In genomic region chrX:18515988-18516541, dm6 we compare ENCODE assay signal across 3 fruit fly cellular contexts.
TF ChIP-seq lines count a peak whose summit lies in the region.

No protein-coding gene starts in this region.

TF ChIP-seq in whole organism, adult, 20 proteins besides CTCF, POLR2A, EP300 and RAD21 (continued from another document):
- no peak for TF ChIP-seq Crg-1 (GFP tag; optimal IDR thresholded peaks at IDR 0.05; lab: Kevin White, UChicago)

TF ChIP-seq in whole organism, embryonic, 481 proteins besides CTCF, POLR2A, EP300 and RAD21 (continued from another document and continues in another):
- no peak for TF ChIP-seq B-H2 (GFP tag; optimal IDR thresholded peaks at IDR 0.05; lab: Kevin White, UChicago)
- TF ChIP-seq lilli (GFP tag; optimal IDR thresholded peaks at IDR 0.05; lab: Kevin White, UChicago) = no peak
- TF ChIP-seq CG42726 (GFP tag; IDR thresholded peaks at IDR 0.05; lab: Robert Waterston, UW; ENCODE audit: partially characterized antibody) = no peak
- TF ChIP-seq sima (GFP tag; optimal IDR thresholded peaks at IDR 0.05; lab: Kevin White, UChicago) = no peak
- no peak for TF ChIP-seq org-1 (GFP tag; optimal IDR thresholded peaks at IDR 0.05; lab: Kevin White, UChicago)
- no peak for TF ChIP-seq sqz (GFP tag; optimal IDR thresholded peaks at IDR 0.05; lab: Kevin White, UChicago)
- TF ChIP-seq CG4707 (GFP tag; optimal IDR thresholded peaks at IDR 0.05; lab: Kevin White, UChicago) = no peak
- TF ChIP-seq Fer3 (tag; optimal IDR thresholded peaks at IDR 0.05; lab: Kevin White, UChicago) = no peak
- no peak for TF ChIP-seq CG18476 (GFP tag; optimal IDR thresholded peaks at IDR 0.05; lab: Kevin White, UChicago)
- TF ChIP-seq Adf1 (GFP tag; IDR thresholded peaks at IDR 0.05; lab: Robert Waterston, UW) = no peak
- TF ChIP-seq ems (GFP tag; optimal IDR thresholded peaks at IDR 0.05; lab: Kevin White, UChicago) = no peak
- no peak for TF ChIP-seq CG3281 (GFP tag; optimal IDR thresholded peaks at IDR 0.05; lab: Kevin White, UChicago)
- TF ChIP-seq jigr1 (GFP tag; IDR thresholded peaks at IDR 0.05; lab: Robert Waterston, UW) = no peak
- no peak for TF ChIP-seq bbx (GFP tag; IDR thresholded peaks at IDR 0.05; lab: Robert Waterston, UW; ENCODE audit: partially characterized antibody)
- peak; percentile 24 for TF ChIP-seq kay (GFP tag; optimal IDR thresholded peaks at IDR 0.05; lab: Kevin White, UChicago)
- no peak for TF ChIP-seq CG2202 (tag; optimal IDR thresholded peaks at IDR 0.05; lab: Kevin White, UChicago)
- no peak for TF ChIP-seq CG4424 (GFP tag; optimal IDR thresholded peaks at IDR 0.05; lab: Kevin White, UChicago)
- no peak for TF ChIP-seq CG10147 (GFP tag; optimal IDR thresholded peaks at IDR 0.05; lab: Kevin White, UChicago)
- TF ChIP-seq klu (GFP tag; IDR thresholded peaks at IDR 0.05; lab: Robert Waterston, UW) = no peak
- peak; percentile 90 for TF ChIP-seq cg (GFP tag; optimal IDR thresholded peaks at IDR 0.05; lab: Kevin White, UChicago)
- no peak for TF ChIP-seq CG5180 (GFP tag; optimal IDR thresholded peaks at IDR 0.05; lab: Kevin White, UChicago)
- TF ChIP-seq CG7745 (tag; optimal IDR thresholded peaks at IDR 0.05; lab: Kevin White, UChicago) = no peak
- no peak for TF ChIP-seq CG3847 (GFP tag; IDR thresholded peaks at IDR 0.05; lab: Robert Waterston, UW)
- no peak for TF ChIP-seq CG6689 (GFP tag; IDR thresholded peaks at IDR 0.05; lab: Robert Waterston, UW)
- no peak for TF ChIP-seq ara (GFP tag; IDR thresholded peaks at IDR 0.05; lab: Robert Waterston, UW)
- no peak for TF ChIP-seq bcd (GFP tag; optimal IDR thresholded peaks at IDR 0.05; lab: Kevin White, UChicago)
- TF ChIP-seq lab (GFP tag; optimal IDR thresholded peaks at IDR 0.05; lab: Kevin White, UChicago) = no peak
- TF ChIP-seq CG8281 (tag; optimal IDR thresholded peaks at IDR 0.05; lab: Kevin White, UChicago) = no peak
- no peak for TF ChIP-seq exex (tag; optimal IDR thresholded peaks at IDR 0.05; lab: Kevin White, UChicago)
- TF ChIP-seq bowl (GFP tag; IDR thresholded peaks at IDR 0.05; lab: Robert Waterston, UW) = no peak
- TF ChIP-seq CG9797 (GFP tag; optimal IDR thresholded peaks at IDR 0.05; lab: Kevin White, UChicago) = no peak
- no peak for TF ChIP-seq B-H1 (GFP tag; IDR thresholded peaks at IDR 0.05; lab: Robert Waterston, UW)
- no peak for TF ChIP-seq Hand (GFP tag; optimal IDR thresholded peaks at IDR 0.05; lab: Kevin White, UChicago)
- no peak for TF ChIP-seq Dek (tag; optimal IDR thresholded peaks at IDR 0.05; lab: Kevin White, UChicago)
- TF ChIP-seq ase (GFP tag; IDR thresholded peaks at IDR 0.05; lab: Robert Waterston, UW) = no peak
- peak; percentile 35 for TF ChIP-seq grau (tag; optimal IDR thresholded peaks at IDR 0.05; lab: Kevin White, UChicago)
- TF ChIP-seq CG17359 (tag; optimal IDR thresholded peaks at IDR 0.05; lab: Kevin White, UChicago) = no peak
- TF ChIP-seq Lim3 (GFP tag; IDR thresholded peaks at IDR 0.05; lab: Robert Waterston, UW) = no peak
- no peak for TF ChIP-seq Oaz (GFP tag; IDR thresholded peaks at IDR 0.05; lab: Robert Waterston, UW)
- no peak for TF ChIP-seq Eip74EF (GFP tag; optimal IDR thresholded peaks at IDR 0.05; lab: Kevin White, UChicago)
- no peak for TF ChIP-seq Bteb2 (GFP tag; optimal IDR thresholded peaks at IDR 0.05; lab: Kevin White, UChicago)
- no peak for TF ChIP-seq Camta (GFP tag; optimal IDR thresholded peaks at IDR 0.05; lab: Kevin White, UChicago)
- TF ChIP-seq Rfx (GFP tag; IDR thresholded peaks at IDR 0.05; lab: Robert Waterston, UW) = peak; percentile 53
- no peak for TF ChIP-seq CG30020 (tag; optimal IDR thresholded peaks at IDR 0.05; lab: Kevin White, UChicago)
- no peak for TF ChIP-seq Trl (optimal IDR thresholded peaks at IDR 0.05; lab: Kevin White, UChicago)
- peak; percentile 8 for TF ChIP-seq Trl (GFP tag; optimal IDR thresholded peaks at IDR 0.05; lab: Kevin White, UChicago)
- no peak for TF ChIP-seq dmrt11E (tag; optimal IDR thresholded peaks at IDR 0.05; lab: Kevin White, UChicago)
- no peak for TF ChIP-seq H2.0 (GFP tag; IDR thresholded peaks at IDR 0.05; lab: Robert Waterston, UW)
- TF ChIP-seq Deaf1 (tag; optimal IDR thresholded peaks at IDR 0.05; lab: Kevin White, UChicago) = peak; percentile 22
- TF ChIP-seq row (GFP tag; IDR thresholded peaks at IDR 0.05; lab: Robert Waterston, UW) = peak; percentile 89
- peak; percentile 25 for TF ChIP-seq CG8924 (tag; optimal IDR thresholded peaks at IDR 0.05; lab: Kevin White, UChicago)
- no peak for TF ChIP-seq NC2α (GFP tag; optimal IDR thresholded peaks at IDR 0.05; lab: Kevin White, UChicago)
- no peak for TF ChIP-seq Blimp-1 (GFP tag; optimal IDR thresholded peaks at IDR 0.05; lab: Kevin White, UChicago)
- no peak for TF ChIP-seq dimm (GFP tag; IDR thresholded peaks at IDR 0.05; lab: Robert Waterston, UW)
- TF ChIP-seq fd96Cb (tag; optimal IDR thresholded peaks at IDR 0.05; lab: Kevin White, UChicago) = no peak
- TF ChIP-seq Med (GFP tag; lab: Kevin White, UChicago) = peak; percentile 66
- no peak for TF ChIP-seq unc-4 (GFP tag; IDR thresholded peaks at IDR 0.05; lab: Robert Waterston, UW; ENCODE audit: partially characterized antibody)
- no peak for TF ChIP-seq Asciz (GFP tag; optimal IDR thresholded peaks at IDR 0.05; lab: Kevin White, UChicago)
- TF ChIP-seq CG11085 (GFP tag; IDR thresholded peaks at IDR 0.05; lab: Robert Waterston, UW) = no peak
- no peak for TF ChIP-seq knrl (GFP tag; IDR thresholded peaks at IDR 0.05; lab: Robert Waterston, UW; ENCODE audit: partially characterized antibody)
- peak; percentile 24; the same call in 1 of the 2 replicates for TF ChIP-seq MBD-R2 (GFP tag; IDR thresholded peaks at IDR 0.05; lab: Robert Waterston, UW)
- TF ChIP-seq phol (tag; optimal IDR thresholded peaks at IDR 0.05; lab: Kevin White, UChicago) = no peak
- no peak for TF ChIP-seq CG7357 (GFP tag; IDR thresholded peaks at IDR 0.05; lab: Robert Waterston, UW)
- peak; percentile 39 for TF ChIP-seq gsb-n (tag; optimal IDR thresholded peaks at IDR 0.05; lab: Kevin White, UChicago)
- no peak for TF ChIP-seq CG12942 (GFP tag; optimal IDR thresholded peaks at IDR 0.05; lab: Kevin White, UChicago)
- no peak for TF ChIP-seq CG10431 (GFP tag; optimal IDR thresholded peaks at IDR 0.05; lab: Kevin White, UChicago)
- peak; percentile 5 for TF ChIP-seq pzg (GFP tag; optimal IDR thresholded peaks at IDR 0.05; lab: Kevin White, UChicago)
- TF ChIP-seq nom (GFP tag; optimal IDR thresholded peaks at IDR 0.05; lab: Kevin White, UChicago) = no peak
- TF ChIP-seq CG10543 (GFP tag; optimal IDR thresholded peaks at IDR 0.05; lab: Kevin White, UChicago) = peak; percentile 17
- TF ChIP-seq CG13624 (GFP tag; optimal IDR thresholded peaks at IDR 0.05; lab: Kevin White, UChicago) = peak; percentile 14

TF ChIP-seq in whole organism, prepupa, 60 proteins besides CTCF, POLR2A, EP300 and RAD21 (continued from another document):
- TF ChIP-seq Eip93F (GFP tag; optimal IDR thresholded peaks at IDR 0.05; lab: Kevin White, UChicago) (no peak), fkh (GFP tag; optimal IDR thresholded peaks at IDR 0.05; lab: Kevin White, UChicago) (no peak), dac (GFP tag; optimal IDR thresholded peaks at IDR 0.05; lab: Kevin White, UChicago) (no peak), spab (GFP tag; optimal IDR thresholded peaks at IDR 0.05; lab: Kevin White, UChicago) (no peak), fd85E (GFP tag; optimal IDR thresholded peaks at IDR 0.05; lab: Kevin White, UChicago) (no peak), Sox15 (GFP tag; optimal IDR thresholded peaks at IDR 0.05; lab: Kevin White, UChicago) (no peak), ss (GFP tag; optimal IDR thresholded peaks at IDR 0.05; lab: Kevin White, UChicago) (no peak), CG6792 (GFP tag; optimal IDR thresholded peaks at IDR 0.05; lab: Kevin White, UChicago) (no peak), CG6808 (GFP tag; optimal IDR thresholded peaks at IDR 0.05; lab: Kevin White, UChicago) (peak; percentile 48), CG8632 (GFP tag; optimal IDR thresholded peaks at IDR 0.05; lab: Kevin White, UChicago) (no peak), esn (GFP tag; optimal IDR thresholded peaks at IDR 0.05; lab: Kevin White, UChicago) (no peak), Ets21C (GFP tag; optimal IDR thresholded peaks at IDR 0.05; lab: Kevin White, UChicago) (peak; percentile 2), CG9139 (GFP tag; optimal IDR thresholded peaks at IDR 0.05; lab: Kevin White, UChicago) (no peak), fd59A (GFP tag; optimal IDR thresholded peaks at IDR 0.05; lab: Kevin White, UChicago) (no peak), Hr4 (GFP tag; optimal IDR thresholded peaks at IDR 0.05; lab: Kevin White, UChicago) (no peak), Sox14 (GFP tag; optimal IDR thresholded peaks at IDR 0.05; lab: Kevin White, UChicago) (no peak), Eip78C (GFP tag; lab: Kevin White, UChicago) (peak; percentile 39), eg (GFP tag; IDR thresholded peaks at IDR 0.05; lab: Robert Waterston, UW) (0 out of 3 replicates have a peak, but pooled peaks have one; percentile 24), CG15336 (GFP tag; IDR thresholded peaks at IDR 0.05; lab: Robert Waterston, UW) (no peak), CG4318 (GFP tag; optimal IDR thresholded peaks at IDR 0.05; lab: Kevin White, UChicago) (no peak), CG10669 (GFP tag; optimal IDR thresholded peaks at IDR 0.05; lab: Kevin White, UChicago) (no peak), Sox102F (GFP tag; optimal IDR thresholded peaks at IDR 0.05; lab: Kevin White, UChicago) (peak; percentile 15), Gug (GFP tag; IDR thresholded peaks at IDR 0.05; lab: Robert Waterston, UW) (no peak), CG8119 (GFP tag; IDR thresholded peaks at IDR 0.05; lab: Robert Waterston, UW) (no peak), Hr39 (GFP tag; optimal IDR thresholded peaks at IDR 0.05; lab: Kevin White, UChicago) (peak; percentile 11), CG6276 (GFP tag; optimal IDR thresholded peaks at IDR 0.05; lab: Kevin White, UChicago) (no peak), CG11294 (GFP tag; IDR thresholded peaks at IDR 0.05; lab: Robert Waterston, UW) (no peak), cyc (GFP tag; optimal IDR thresholded peaks at IDR 0.05; lab: Kevin White, UChicago) (no peak), Eip75B (GFP tag; optimal IDR thresholded peaks at IDR 0.05; lab: Kevin White, UChicago) (peak; percentile 6), CG11762 (GFP tag; optimal IDR thresholded peaks at IDR 0.05; lab: Kevin White, UChicago; ENCODE audit: insufficient read depth) (no peak), Blimp-1 (GFP tag; optimal IDR thresholded peaks at IDR 0.05; lab: Kevin White, UChicago) (no peak), Smox (GFP tag; optimal IDR thresholded peaks at IDR 0.05; lab: Kevin White, UChicago) (no peak), CG6163 (GFP tag; IDR thresholded peaks at IDR 0.05; lab: Robert Waterston, UW) (0 out of 3 replicates have a peak, but pooled peaks have one; percentile 27), CG1621 (tag; optimal IDR thresholded peaks at IDR 0.05; lab: Kevin White, UChicago) (no peak), CG10631 (GFP tag; optimal IDR thresholded peaks at IDR 0.05; lab: Kevin White, UChicago) (no peak), CG3032 (tag; optimal IDR thresholded peaks at IDR 0.05; lab: Kevin White, UChicago) (no peak), salr (GFP tag; optimal IDR thresholded peaks at IDR 0.05; lab: Kevin White, UChicago) (peak in 1 of 2 experiments; percentile 20), pdm3 (GFP tag; optimal IDR thresholded peaks at IDR 0.05; lab: Kevin White, UChicago) (no peak)
TF ChIP-seq in whole organism, prepupa: peak in this region for 11.
